Worm (Caenorhabditis elegans): ENCODE measurements around the gene asb-2.

The asb-2 gene

DNA sequence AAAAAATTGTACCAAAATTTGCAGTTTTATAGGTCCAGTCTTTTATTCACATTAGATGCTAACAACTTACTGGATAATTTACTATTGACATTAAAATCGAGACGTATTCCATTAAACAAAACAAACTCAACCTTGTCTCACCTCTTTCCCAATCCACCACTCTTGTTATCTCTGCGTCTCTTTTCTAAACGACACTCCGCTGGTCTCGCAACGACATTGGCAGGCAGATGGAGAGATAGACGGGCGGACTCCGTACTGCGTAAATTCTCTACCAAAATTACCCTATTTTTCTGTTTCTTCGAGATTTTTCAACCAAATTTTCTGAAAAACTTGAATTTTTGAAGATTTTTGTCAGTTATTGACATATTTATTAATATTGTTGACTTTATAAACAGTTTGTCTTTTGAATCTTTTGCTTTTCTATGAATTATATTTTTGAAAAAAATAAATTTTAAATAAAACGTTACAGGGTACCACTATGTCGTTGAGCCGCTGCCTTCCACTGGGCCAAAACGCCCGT lies at the start of gene asb-2:
TSS of gene asb-2 (plus strand) at position 470 of the 520 bp plus-strand sequence.
- TF ChIP-seq unc-62 (GFP tag; optimal IDR thresholded peaks at IDR 0.05) = no peak

DNA sequence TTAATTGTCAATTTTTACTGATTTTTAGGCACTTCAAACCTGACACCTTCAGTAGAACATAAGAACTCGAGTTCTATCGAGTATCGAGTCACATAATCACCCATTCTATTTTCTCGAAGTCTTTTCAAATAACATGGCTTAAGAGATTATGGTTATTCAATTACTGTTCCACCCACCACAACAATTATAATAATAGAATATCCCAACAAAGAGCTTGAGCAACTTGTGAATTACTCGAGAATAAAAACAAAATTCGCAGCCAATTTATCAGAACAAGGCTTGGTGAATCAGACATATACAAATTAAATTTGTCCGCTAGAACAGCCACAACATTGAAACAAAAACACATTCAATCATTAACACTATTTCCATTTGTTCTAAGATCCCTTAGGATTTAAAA lies 45.3 kb upstream of the asb-2 start:
- TF ChIP-seq unc-62 (GFP tag; optimal IDR thresholded peaks at IDR 0.05) = no peak

- no peak for TF ChIP-seq unc-62 (GFP tag; optimal IDR thresholded peaks at IDR 0.05)
Observed at ce11 chrX:4426496-4426895, 43.1 kb upstream of the asb-2 start.

ce11 chrX:4427387-4427786 lies 42.2 kb upstream of the asb-2 start:
- TF ChIP-seq unc-62 (GFP tag; optimal IDR thresholded peaks at IDR 0.05) = no peak

DNA sequence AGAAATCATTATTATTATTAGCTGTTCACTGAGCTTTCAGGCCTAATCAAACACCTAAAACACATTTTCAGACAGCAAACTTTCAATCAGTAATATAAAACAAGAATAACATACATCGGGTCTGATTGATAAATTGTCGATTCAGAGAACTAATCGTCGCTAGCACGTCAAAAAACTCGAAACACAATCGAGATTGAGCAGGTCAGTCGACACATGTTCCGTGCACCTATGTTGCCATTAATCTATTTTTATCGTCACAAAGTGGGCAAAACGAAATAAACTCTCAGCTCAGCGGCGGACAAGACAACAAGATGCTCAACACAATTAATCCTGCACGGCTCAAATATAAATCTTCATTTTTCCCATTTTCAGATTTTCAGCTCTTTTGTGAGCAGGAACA lies 40.2 kb upstream of the asb-2 start:
- no peak for TF ChIP-seq unc-62 (GFP tag; optimal IDR thresholded peaks at IDR 0.05)

- no peak for TF ChIP-seq unc-62 (GFP tag; optimal IDR thresholded peaks at IDR 0.05)
Observed at ce11 chrX:4434577-4434976, 35.0 kb upstream of the asb-2 start.

ce11 chrX:4435396-4435795 lies 34.2 kb upstream of the asb-2 start:
- TF ChIP-seq unc-62 (GFP tag; optimal IDR thresholded peaks at IDR 0.05) = no peak

DNA sequence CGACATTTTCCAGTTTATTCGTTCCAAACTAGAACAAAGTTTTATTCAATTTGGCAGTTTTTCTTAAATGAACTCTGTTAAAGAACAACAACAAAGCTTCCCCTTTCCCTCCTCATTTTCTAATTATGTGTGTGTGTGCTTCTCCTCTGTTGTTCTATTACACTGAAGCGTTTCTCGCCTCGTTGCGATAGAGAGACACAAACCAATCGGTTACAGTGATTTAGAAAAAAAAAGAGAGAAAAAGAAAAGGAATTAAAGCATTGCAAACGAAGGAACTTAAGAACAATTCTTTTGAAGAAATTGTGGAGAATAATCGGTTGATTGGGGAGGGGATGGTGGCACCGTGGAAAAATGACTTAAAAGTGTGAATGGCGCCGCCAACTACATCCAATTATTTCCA lies 32.0 kb upstream of the asb-2 start, which contains the start of gene cest-26:
TSS of gene cest-26 (minus strand) at position 101 of the 400 bp plus-strand sequence.
- TF ChIP-seq unc-62 (GFP tag; optimal IDR thresholded peaks at IDR 0.05) = no peak

DNA sequence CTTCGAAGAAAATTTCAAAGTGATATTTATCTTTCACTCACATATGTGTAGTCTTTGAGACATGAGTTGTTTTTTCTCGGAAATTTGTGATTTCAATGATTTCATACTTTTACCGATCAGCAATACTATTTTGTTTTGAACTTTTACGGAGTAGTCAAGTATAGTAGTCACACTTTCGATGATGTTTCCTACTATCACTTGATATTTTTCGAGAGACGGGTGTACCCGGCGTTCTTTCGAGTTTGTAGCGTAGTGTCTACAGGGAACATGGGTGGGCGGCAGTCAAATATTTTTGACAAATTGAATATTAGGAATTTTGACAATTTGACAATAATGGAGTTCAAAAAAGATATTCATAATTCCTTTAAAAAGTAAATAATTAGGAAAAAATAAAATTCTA lies 30.7 kb upstream of the asb-2 start:
- TF ChIP-seq unc-62 (GFP tag; optimal IDR thresholded peaks at IDR 0.05) = no peak

- no peak for TF ChIP-seq unc-62 (GFP tag; optimal IDR thresholded peaks at IDR 0.05)
Observed at ce11 chrX:4439616-4440015, 29.9 kb upstream of the asb-2 start.

ce11 chrX:4440641-4441040 lies 28.9 kb upstream of the asb-2 start, which contains the start of gene F15A8.1:
F15A8.1 (plus strand) TSS chrX:4440941.
- no peak for TF ChIP-seq unc-62 (GFP tag; optimal IDR thresholded peaks at IDR 0.05)

- no peak for TF ChIP-seq unc-62 (GFP tag; optimal IDR thresholded peaks at IDR 0.05)
Observed at ce11 chrX:4444073-4444472, 25.5 kb upstream of the asb-2 start.

DNA sequence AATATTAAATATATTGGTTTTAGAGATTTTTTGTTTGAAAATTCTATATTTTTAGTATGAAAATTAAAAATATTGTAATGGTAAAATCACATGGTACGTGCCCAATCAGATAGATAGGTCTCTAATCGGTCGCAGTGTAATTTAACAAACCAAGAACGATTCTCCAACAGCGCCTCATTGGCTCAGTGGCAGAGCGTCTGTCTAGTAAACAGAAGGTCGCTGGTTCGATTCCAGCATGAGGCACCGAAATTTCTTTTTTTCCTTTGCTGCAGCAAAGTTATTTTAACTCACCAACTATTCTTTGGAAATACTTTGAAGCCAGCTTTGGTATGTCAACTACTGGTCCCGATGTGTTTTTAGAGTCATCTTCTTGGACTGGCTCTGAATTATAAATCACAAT lies 24.7 kb upstream of the asb-2 start:
- no peak for TF ChIP-seq unc-62 (GFP tag; optimal IDR thresholded peaks at IDR 0.05)

ce11 chrX:4448283-4448682 lies 21.3 kb upstream of the asb-2 start, which contains the start of gene mltn-13:
mltn-13 (minus strand) TSS chrX:4448383.
- no peak for TF ChIP-seq unc-62 (GFP tag; optimal IDR thresholded peaks at IDR 0.05)

DNA sequence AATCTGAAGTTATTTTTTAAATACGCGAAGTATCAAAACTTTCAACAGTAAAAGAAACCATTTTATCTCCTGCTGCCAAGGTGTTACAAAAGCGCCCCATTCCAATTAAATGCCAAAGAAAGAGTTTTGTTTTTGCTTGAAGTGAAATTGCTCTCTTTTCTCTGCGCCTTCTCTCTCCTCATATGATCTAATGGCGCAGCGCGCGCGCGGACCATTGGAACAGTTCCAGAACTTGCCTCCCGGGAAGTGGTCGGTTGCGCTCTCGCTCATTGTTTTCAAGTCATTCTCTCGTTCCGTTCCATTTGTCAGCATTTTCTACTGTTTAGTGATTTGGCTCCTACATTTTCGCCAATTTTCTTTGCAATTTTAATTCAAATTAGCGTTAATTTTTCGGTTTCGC lies 17.6 kb upstream of the asb-2 start:
- no peak for TF ChIP-seq unc-62 (GFP tag; optimal IDR thresholded peaks at IDR 0.05)

- TF ChIP-seq unc-62 (GFP tag; optimal IDR thresholded peaks at IDR 0.05) = no peak
Observed at ce11 chrX:4453101-4453500, 16.5 kb upstream of the asb-2 start.

DNA sequence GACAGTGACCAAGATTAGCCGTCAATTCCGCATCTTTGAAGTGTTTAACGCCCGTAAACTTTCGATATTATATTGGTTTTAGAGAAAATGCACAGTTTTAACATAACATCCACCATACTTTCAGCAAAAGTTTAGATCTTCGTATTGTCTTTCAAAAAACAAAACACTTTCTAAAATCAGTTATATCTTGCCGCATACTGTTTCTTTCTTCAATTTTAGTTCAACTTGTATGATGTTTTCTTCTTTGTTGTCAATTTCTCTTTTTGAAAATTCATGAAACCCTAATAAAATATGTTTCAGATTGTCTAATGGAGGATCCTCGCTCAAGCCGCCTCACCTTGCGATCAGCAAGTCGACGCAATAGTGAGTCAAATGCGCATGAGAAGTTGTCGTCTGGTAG lies 15.7 kb upstream of the asb-2 start, which contains the start of gene F02E8.4:
TSS of gene F02E8.4 (plus strand) at position 301 of the 400 bp plus-strand sequence.
- no peak for TF ChIP-seq unc-62 (GFP tag; optimal IDR thresholded peaks at IDR 0.05)

DNA sequence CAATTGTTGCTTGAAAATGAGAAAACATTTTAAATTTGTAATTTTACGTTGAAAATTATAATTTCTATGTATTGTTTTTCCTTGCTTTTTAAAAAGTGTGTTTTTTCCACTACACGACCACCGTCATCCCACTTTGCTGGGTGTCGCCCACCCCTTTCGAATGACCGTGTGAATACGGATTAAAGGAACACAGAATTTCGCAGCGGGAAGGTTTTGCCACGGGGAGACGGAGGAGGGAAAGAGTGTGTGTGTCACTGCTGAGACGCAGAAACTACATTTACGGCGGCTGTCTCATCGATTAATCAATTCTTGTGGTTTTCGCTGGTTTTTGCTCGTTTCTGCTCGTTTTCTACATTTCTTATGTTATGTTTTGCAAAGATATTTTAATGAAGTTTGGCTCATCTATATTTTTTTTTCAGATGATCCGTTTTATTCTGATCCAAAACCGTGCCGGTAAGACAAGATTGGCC lies 11.7 kb upstream of the asb-2 start, which contains the start of gene aps-2:
TSS of gene aps-2 (plus strand) at position 420 of the 470 bp plus-strand sequence.
- no peak for TF ChIP-seq unc-62 (GFP tag; optimal IDR thresholded peaks at IDR 0.05)

Measured in whole organism, dauer.